Fruit fly (Drosophila melanogaster) whole organism, embryonic: ENCODE results near the gene CG6873.

Experiments
- Awh ChIP-seq: fragments of 200-800 bp; sonication (Bioruptor generic); IDR thresholded peaks from 2 replicates; pipeline ENCODE4, ENCODE4 v1.3.6; 2022; ENCODE audit warnings: missing biosample characterization, missing genetic modification characterization
- CG10209 ChIP-seq: fragments of 200-800 bp; sonication (Bioruptor generic); optimal IDR thresholded peaks from 3 replicates; lab custom pipeline; 2017; ENCODE audit warnings: missing biosample characterization, mild to moderate bottlenecking, missing genetic modification characterization, missing genetic modification reagents
- CG11695 ChIP-seq: fragments of 200-800 bp; sonication (Bioruptor generic); IDR thresholded peaks from 3 replicates; pipeline ENCODE4 v1.3.6; 2022; ENCODE audit warnings: missing biosample characterization, missing genetic modification characterization
- CG11723 ChIP-seq: fragments of 200-800 bp; sonication (Bioruptor generic); optimal IDR thresholded peaks from 2 replicates; lab custom pipeline; 2017; ENCODE audit warnings: missing biosample characterization, mild to moderate bottlenecking, missing genetic modification characterization
- CG12155 ChIP-seq: fragments of 200-800 bp; sonication (Bioruptor generic); optimal IDR thresholded peaks from 3 replicates; lab custom pipeline; 2016; ENCODE audit warnings: missing biosample characterization, missing genetic modification characterization
- CG12219 ChIP-seq: fragments of 200-800 bp; sonication (Bioruptor generic); optimal IDR thresholded peaks from 3 replicates; lab custom pipeline; 2018; ENCODE audit warnings: missing biosample characterization, mild to moderate bottlenecking, missing genetic modification characterization
- CG1233 ChIP-seq: fragments of 200-800 bp; sonication (Bioruptor generic); optimal IDR thresholded peaks from 4 replicates; lab custom pipeline; 2018; ENCODE audit warnings: missing biosample characterization, mild to moderate bottlenecking, missing genetic modification characterization
- CG13424 ChIP-seq: fragments of 200-800 bp; sonication (Bioruptor generic); optimal IDR thresholded peaks from 2 replicates; lab custom pipeline; 2019; ENCODE audit warnings: missing biosample characterization, mild to moderate bottlenecking, missing genetic modification characterization, moderate library complexity
- CG13775 ChIP-seq: fragments of 200-800 bp; sonication (Bioruptor generic); optimal IDR thresholded peaks from 3 replicates; lab custom pipeline; 2017; ENCODE audit warnings: missing biosample characterization, mild to moderate bottlenecking, missing genetic modification characterization
- CG14710 ChIP-seq: fragments of 200-800 bp; sonication (Bioruptor generic); optimal IDR thresholded peaks from 3 replicates; lab custom pipeline; 2019; ENCODE audit warnings: missing biosample characterization, mild to moderate bottlenecking, missing genetic modification characterization, moderate library complexity
- CG15601 ChIP-seq: fragments of 200-800 bp; sonication (Bioruptor generic); optimal IDR thresholded peaks from 3 replicates; lab custom pipeline; 2019; ENCODE audit warnings: missing biosample characterization, mild to moderate bottlenecking, missing genetic modification characterization, moderate library complexity
- CG1602 ChIP-seq: fragments of 200-800 bp; sonication (Bioruptor generic); optimal IDR thresholded peaks from 3 replicates; lab custom pipeline; 2016; ENCODE audit warnings: missing biosample characterization, missing genetic modification characterization
- CG1603 ChIP-seq: fragments of 200-800 bp; sonication (Bioruptor generic); optimal IDR thresholded peaks from 2 replicates; lab custom pipeline; 2019; ENCODE audit warnings: missing biosample characterization, mild to moderate bottlenecking, missing genetic modification characterization, moderate library complexity
- CG17359 ChIP-seq: fragments of 200-800 bp; sonication (Bioruptor generic); optimal IDR thresholded peaks from 3 replicates; lab custom pipeline; 2018; ENCODE audit warnings: missing biosample characterization, mild to moderate bottlenecking, missing genetic modification characterization, moderate library complexity
- CG18619 ChIP-seq: fragments of 200-800 bp; sonication (Bioruptor generic); optimal IDR thresholded peaks from 3 replicates; lab custom pipeline; 2017; ENCODE audit warnings: missing biosample characterization, mild to moderate bottlenecking, missing genetic modification characterization
- CG33213 ChIP-seq: fragments of 200-800 bp; sonication (Bioruptor generic); optimal IDR thresholded peaks from 3 replicates; lab custom pipeline; 2016; ENCODE audit warnings: missing biosample characterization, missing genetic modification characterization
- CG3726 ChIP-seq: fragments of 200-800 bp; sonication (Bioruptor generic); IDR thresholded peaks from 3 replicates; pipeline ENCODE4, ENCODE4 v1.3.6; 2022; ENCODE audit warnings: missing biosample characterization, missing genetic modification characterization
- CG6689 ChIP-seq: fragments of 200-800 bp; sonication (Bioruptor generic); IDR thresholded peaks from 2 replicates; pipeline ENCODE4 v1.3.6; 2022; ENCODE audit warnings: missing biosample characterization, missing genetic modification characterization
- CG7357 ChIP-seq: fragments of 200-800 bp; sonication (Bioruptor generic); IDR thresholded peaks from 3 replicates; pipeline ENCODE4 v1.3.6; 2022; ENCODE audit warnings: missing biosample characterization, missing genetic modification characterization
- CG8290 ChIP-seq, 3 experiments: fragments of 200-800 bp; sonication (Bioruptor generic); optimal IDR thresholded peaks; 2 replicates each; lab custom pipeline; 2016 to 2019; ENCODE audit warnings: missing biosample characterization in 3 of 3, missing genetic modification characterization in 3 of 3, mild to moderate bottlenecking in 2 of 3, moderate library complexity in 1 of 3
- CG9215 ChIP-seq: fragments of 200-800 bp; sonication (Bioruptor generic); IDR thresholded peaks from 2 replicates; pipeline ENCODE4 v1.3.6; 2022; ENCODE audit warnings: missing biosample characterization, missing genetic modification characterization
- Eip74EF ChIP-seq, 2 experiments: fragments of 200-800 bp in 1 of 2; fragments of >200 bp in 1 of 2; sonication (Bioruptor generic) in 1 of 2; optimal IDR thresholded peaks; 2 replicates each; lab custom pipeline; 2017 to 2019; ENCODE audit warnings: missing biosample characterization in 2 of 2, missing genetic modification characterization in 2 of 2, mild to moderate bottlenecking in 1 of 2, moderate library complexity in 1 of 2
- HmgZ ChIP-seq: fragments of 200-800 bp; sonication (Bioruptor generic); optimal IDR thresholded peaks from 2 replicates; lab custom pipeline; 2018; ENCODE audit warnings: missing biosample characterization, mild to moderate bottlenecking, missing genetic modification characterization
- Lhr ChIP-seq: fragments of 200-800 bp; sonication (Bioruptor generic); optimal IDR thresholded peaks from 3 replicates; lab custom pipeline; 2017; ENCODE audit warnings: mild to moderate bottlenecking, missing biosample characterization, missing genetic modification reagents, missing genetic modification characterization
- Mad ChIP-seq: fragments of 200-800 bp; sonication (Bioruptor generic); optimal IDR thresholded peaks from 2 replicates; lab custom pipeline; 2016; ENCODE audit warnings: missing biosample characterization, missing genetic modification characterization
- Meics ChIP-seq: fragments of 200-800 bp; sonication (Bioruptor generic); optimal IDR thresholded peaks from 2 replicates; lab custom pipeline; 2017; ENCODE audit warnings: missing biosample characterization, mild to moderate bottlenecking, missing genetic modification characterization
- Mes4 ChIP-seq: fragments of 200-800 bp; sonication (Bioruptor generic); optimal IDR thresholded peaks from 2 replicates; lab custom pipeline; 2016; ENCODE audit warnings: missing biosample characterization, missing genetic modification characterization
- Oaz ChIP-seq: fragments of 200-800 bp; sonication (Bioruptor generic); IDR thresholded peaks from 2 replicates; pipeline ENCODE4 v1.3.6; 2022; ENCODE audit warnings: missing biosample characterization, missing genetic modification characterization
- Oli ChIP-seq: fragments of 200-800 bp; sonication (Bioruptor generic); optimal IDR thresholded peaks from 2 replicates; lab custom pipeline; 2018; ENCODE audit warnings: missing biosample characterization, mild to moderate bottlenecking, missing genetic modification characterization, moderate library complexity
- Ptx1 ChIP-seq: fragments of 200-800 bp; sonication (Bioruptor generic); IDR thresholded peaks from 2 replicates; pipeline ENCODE4 v1.3.6; 2022; ENCODE audit warnings: missing biosample characterization, missing genetic modification characterization
- br ChIP-seq: fragments of >200 bp; optimal IDR thresholded peaks from 2 replicates; lab custom pipeline; 2017
- dpn ChIP-seq, 2 experiments: fragments of 200-800 bp; sonication (Bioruptor generic); optimal IDR thresholded peaks; 3 replicates each; lab custom pipeline; 2016; ENCODE audit warnings: missing biosample characterization in 2 of 2, missing genetic modification characterization in 2 of 2
- dysf ChIP-seq: fragments of 200-800 bp; sonication (Bioruptor generic); IDR thresholded peaks from 3 replicates; pipeline ENCODE4 v1.3.6; 2022; ENCODE audit warnings: missing biosample characterization, missing genetic modification characterization
- ewg ChIP-seq: fragments of 200-800 bp; sonication (Bioruptor generic); optimal IDR thresholded peaks from 3 replicates; lab custom pipeline; 2017; ENCODE audit warnings: mild to moderate bottlenecking, missing biosample characterization, missing genetic modification reagents, missing genetic modification characterization
- fd102C ChIP-seq: fragments of 200-800 bp; sonication (Bioruptor generic); optimal IDR thresholded peaks from 2 replicates; lab custom pipeline; 2018; ENCODE audit warnings: missing biosample characterization, mild to moderate bottlenecking, missing genetic modification characterization, moderate library complexity
- fd96Cb ChIP-seq: fragments of 200-800 bp; sonication (Bioruptor generic); optimal IDR thresholded peaks from 2 replicates; lab custom pipeline; 2018; ENCODE audit warnings: missing biosample characterization, mild to moderate bottlenecking, missing genetic modification characterization, moderate library complexity
- fru ChIP-seq: fragments of >200 bp; optimal IDR thresholded peaks from 2 replicates; lab custom pipeline; 2017
- gcm ChIP-seq: fragments of 200-800 bp; sonication (Bioruptor generic); optimal IDR thresholded peaks from 2 replicates; lab custom pipeline; 2019; ENCODE audit warnings: missing biosample characterization, mild to moderate bottlenecking, missing genetic modification characterization, moderate library complexity
- h ChIP-seq: fragments of >200 bp; optimal IDR thresholded peaks from 2 replicates; lab custom pipeline; 2017
- ind ChIP-seq: fragments of 200-800 bp; sonication (Bioruptor generic); optimal IDR thresholded peaks from 3 replicates; lab custom pipeline; 2016; ENCODE audit warnings: missing biosample characterization, missing genetic modification characterization
- onecut ChIP-seq: fragments of 200-800 bp; sonication (Bioruptor generic); IDR thresholded peaks from 2 replicates; pipeline ENCODE4 v1.3.6; 2022; ENCODE audit warnings: missing biosample characterization, missing genetic modification characterization
- phol ChIP-seq: fragments of 200-800 bp; sonication (Bioruptor generic); optimal IDR thresholded peaks from 3 replicates; lab custom pipeline; 2018; ENCODE audit warnings: missing biosample characterization, mild to moderate bottlenecking, missing genetic modification characterization, moderate library complexity
- sisA ChIP-seq: fragments of 200-800 bp; sonication (Bioruptor generic); IDR thresholded peaks from 2 replicates; pipeline ENCODE4 v1.3.6; 2022; ENCODE audit warnings: missing biosample characterization, missing genetic modification characterization
- sr ChIP-seq: fragments of 200-800 bp; sonication (Bioruptor generic); IDR thresholded peaks from 3 replicates; pipeline ENCODE4 v1.3.6; 2022; ENCODE audit warnings: missing biosample characterization, missing genetic modification characterization
- tio ChIP-seq: fragments of 200-800 bp; sonication (Bioruptor generic); optimal IDR thresholded peaks from 2 replicates; lab custom pipeline; 2017; ENCODE audit warnings: missing biosample characterization, missing genetic modification characterization, inconsistent platforms
- unpg ChIP-seq: fragments of 200-800 bp; sonication (Bioruptor generic); optimal IDR thresholded peaks from 3 replicates; lab custom pipeline; 2018; ENCODE audit warnings: missing biosample characterization, mild to moderate bottlenecking, missing genetic modification characterization, moderate library complexity
- vvl ChIP-seq: fragments of 200-800 bp; sonication (Bioruptor generic); IDR thresholded peaks from 2 replicates; pipeline ENCODE4 v1.3.6; 2022; ENCODE audit warnings: missing biosample characterization, missing genetic modification characterization
- wor ChIP-seq: fragments of 200-800 bp; sonication (Bioruptor generic); IDR thresholded peaks from 2 replicates; pipeline ENCODE4 v1.3.6; 2022; ENCODE audit warnings: missing biosample characterization, missing genetic modification characterization
- zf30C ChIP-seq: fragments of 200-800 bp; sonication (Bioruptor generic); optimal IDR thresholded peaks from 3 replicates; lab custom pipeline; 2018; ENCODE audit warnings: missing biosample characterization, mild to moderate bottlenecking, missing genetic modification characterization

CG6873 gene

DNA sequence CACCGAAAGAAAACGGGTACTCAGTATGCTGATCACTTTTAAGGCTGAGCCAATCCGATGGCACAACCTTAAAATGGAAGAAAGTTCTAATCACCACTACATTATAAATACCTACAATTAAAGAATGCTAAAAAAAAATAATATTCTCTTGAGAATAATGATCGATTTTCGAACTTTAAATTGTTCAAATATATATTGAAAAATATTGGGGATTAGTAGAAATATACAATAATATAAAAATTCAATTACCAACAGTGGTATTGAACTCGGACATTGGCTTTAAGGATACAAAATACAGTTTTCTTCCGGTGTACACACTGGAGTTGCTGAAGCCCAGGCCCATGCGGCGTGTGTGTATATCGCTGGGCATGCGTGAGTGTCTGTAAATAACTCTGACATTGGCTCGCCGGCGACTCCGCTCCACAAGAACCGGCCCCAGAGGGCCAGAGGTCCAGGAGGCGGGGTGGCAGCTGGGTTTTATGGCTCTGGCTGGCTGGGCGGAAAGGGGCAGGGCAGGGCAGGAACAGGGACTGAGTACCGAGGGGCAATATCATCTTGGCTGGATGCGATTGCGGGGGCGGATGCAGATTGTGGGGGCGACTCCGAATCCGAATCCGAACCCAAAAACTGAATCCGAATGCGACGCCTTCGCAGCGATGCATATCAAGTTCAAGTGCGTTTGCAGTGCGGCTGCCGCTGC is 36.3 kb upstream of the CG6873 start (continued):
- TF ChIP-seq CG9215 (GFP tag; lab: Robert Waterston, UW) (0 out of 2 replicates have a peak, but pooled peaks have one; percentile 15), fd102C (GFP tag; lab: Kevin White, UChicago) (no peak), CG1602 (peak; percentile 62), ind (GFP tag; lab: Kevin White, UChicago) (peak; percentile 14), Meics (GFP tag; lab: Kevin White, UChicago) (peak; percentile 25), CG12219 (GFP tag; lab: Kevin White, UChicago) (peak; percentile 47), fru (lab: Kevin White, UChicago) (no peak), phol (tag; lab: Kevin White, UChicago) (peak; percentile 75), fd96Cb (tag; lab: Kevin White, UChicago) (peak; percentile 66), Awh (GFP tag; lab: Robert Waterston, UW) (no peak), CG8290 (GFP tag; optimal IDR thresholded peaks at IDR 0.05; lab: Kevin White, UChicago) (peak; percentile 51), CG8290 (tag; optimal IDR thresholded peaks at IDR 0.05; lab: Kevin White, UChicago) (no peak), CG11723 (GFP tag; lab: Kevin White, UChicago) (peak; percentile 54), dpn (GFP tag; optimal IDR thresholded peaks at IDR 0.05; lab: Kevin White, UChicago) (peak; percentile 3 to 62), br (lab: Kevin White, UChicago) (no peak), Lhr (GFP tag; lab: Kevin White, UChicago) (peak; percentile 52), CG13775 (GFP tag; lab: Kevin White, UChicago) (peak; percentile 52), CG11695 (GFP tag; lab: Robert Waterston, UW) (no peak), CG14710 (tag; lab: Kevin White, UChicago) (peak; percentile 82), CG15601 (peak; percentile 87), unpg (GFP tag; lab: Kevin White, UChicago) (peak; percentile 63), Mad (no peak), Oaz (no peak), sisA (GFP tag; lab: Robert Waterston, UW) (peak; percentile 30; the same call in 1 of the 2 replicates), HmgZ (tag; lab: Kevin White, UChicago) (peak; percentile 28), dysf (GFP tag; lab: Robert Waterston, UW) (peak; percentile 41; the same call in 1 of the 3 replicates), CG3726 (GFP tag; lab: Robert Waterston, UW) (peak; percentile 48; the same call in 1 of the 3 replicates), CG18619 (GFP tag; lab: Kevin White, UChicago) (peak; percentile 56), CG13424 (tag; lab: Kevin White, UChicago) (peak; percentile 74), CG17359 (tag; lab: Kevin White, UChicago) (peak; percentile 26), CG10209 (GFP tag; lab: Kevin White, UChicago) (peak; percentile 51), Ptx1 (GFP tag; lab: Robert Waterston, UW) (0 out of 2 replicates have a peak, but pooled peaks have one; percentile 25), CG12155 (GFP tag; lab: Kevin White, UChicago) (peak; percentile 3), CG1603 (peak; percentile 32), onecut (GFP tag; lab: Robert Waterston, UW) (0 out of 2 replicates have a peak, but pooled peaks have one; percentile 23), CG7357 (peak; percentile 38; the same call in 1 of the 3 replicates), tio (GFP tag; lab: Kevin White, UChicago) (peak; percentile 66), Mes4 (GFP tag; lab: Kevin White, UChicago) (no peak), gcm (GFP tag; lab: Kevin White, UChicago) (peak; percentile 72), CG6689 (GFP tag; lab: Robert Waterston, UW) (peak; percentile 31), wor (GFP tag; lab: Robert Waterston, UW) (peak; percentile 51), sr (GFP tag; lab: Robert Waterston, UW) (0 out of 3 replicates have a peak, but pooled peaks have one; percentile 46), h (lab: Kevin White, UChicago) (no peak), zf30C (GFP tag; lab: Kevin White, UChicago) (peak; percentile 73), CG1233 (peak; percentile 12), vvl (peak; percentile 39; the same call in 1 of the 2 replicates), Oli (tag; lab: Kevin White, UChicago) (peak; percentile 71), CG33213 (no peak), ewg (peak; percentile 71), Eip74EF (GFP tag; optimal IDR thresholded peaks at IDR 0.05; lab: Kevin White, UChicago) (peak in 1 of 2 experiments; percentile 68)
